Worm (Caenorhabditis elegans) whole organism, early embryonic: ENCODE data around the gene srh-270.

ENCODE experiments used
- B0310.2 ChIP-seq: sonication (generic microtip); optimal IDR thresholded peaks from 2 replicates; lab custom pipeline; 2016; ENCODE audit warnings: mild to moderate bottlenecking, missing genetic modification characterization, missing compliant biosample characterization
- F13C5.2 ChIP-seq: sonication (generic microtip); optimal IDR thresholded peaks from 2 replicates; lab custom pipeline; 2017; ENCODE audit warnings: mild to moderate bottlenecking, missing genetic modification characterization, inconsistent platforms, missing compliant biosample characterization
- aly-1 ChIP-seq: sonication (generic microtip); optimal IDR thresholded peaks from 2 replicates; lab custom pipeline; 2016; ENCODE audit warnings: missing genetic modification characterization, missing compliant biosample characterization
- ama-1 ChIP-seq: fragments of 150-350 bp; optimal IDR thresholded peaks from 2 replicates; lab custom pipeline; 2014
- ceh-13 ChIP-seq: fragments of 200-800 bp; sonication (Bioruptor generic); optimal IDR thresholded peaks from 2 replicates; lab custom pipeline; 2018; ENCODE audit warnings: mild to moderate bottlenecking, missing genetic modification characterization, missing compliant biosample characterization
- ceh-36 ChIP-seq: sonication (generic microtip); optimal IDR thresholded peaks from 2 replicates; lab custom pipeline; 2016; ENCODE audit warnings: missing genetic modification characterization, inconsistent platforms, missing compliant biosample characterization
- ets-7 ChIP-seq: sonication (generic microtip); optimal IDR thresholded peaks from 2 replicates; lab custom pipeline; 2016; ENCODE audit warnings: missing genotype, missing genetic modification characterization, missing compliant biosample characterization
- flt-1 ChIP-seq: fragments of 200-800 bp; sonication (Bioruptor generic); IDR thresholded peaks from 2 replicates; pipeline ENCODE4 v1.3.6; 2022; ENCODE audit warnings: missing genetic modification characterization, missing compliant biosample characterization
- hmbx-1 ChIP-seq: sonication (generic microtip); optimal IDR thresholded peaks from 2 replicates; lab custom pipeline; 2016; ENCODE audit warnings: mild to moderate bottlenecking, missing genetic modification characterization, missing compliant biosample characterization
- hmg-4 ChIP-seq: fragments of 200-800 bp; sonication (Bioruptor generic); optimal IDR thresholded peaks from 2 replicates; lab custom pipeline; 2018; ENCODE audit warnings: mild to moderate bottlenecking, missing genetic modification characterization, missing compliant biosample characterization
- hnd-1 ChIP-seq: sonication (generic microtip); optimal IDR thresholded peaks from 2 replicates; lab custom pipeline; 2016; ENCODE audit warnings: missing genetic modification characterization, missing compliant biosample characterization
- pes-1 ChIP-seq: fragments of 200-800 bp; sonication (Bioruptor generic); IDR thresholded peaks from 2 replicates; pipeline ENCODE4 v1.3.6; 2022; ENCODE audit warnings: missing genetic modification reagents, missing genetic modification characterization, missing compliant biosample characterization
- scrt-1 ChIP-seq: fragments of 200-800 bp; sonication (Bioruptor generic); IDR thresholded peaks from 2 replicates; pipeline ENCODE4 v1.3.6; 2022; ENCODE audit warnings: missing genetic modification characterization, missing compliant biosample characterization
- sea-1 ChIP-seq: fragments of 200-800 bp; sonication (Bioruptor generic); conservative IDR thresholded peaks from 2 replicates; pipeline ENCODE4 v1.3.6; 2022; ENCODE audit warnings: missing genetic modification characterization, missing compliant biosample characterization
- tbx-11 ChIP-seq: fragments of 200-800 bp; sonication (Bioruptor generic); IDR thresholded peaks from 2 replicates; pipeline ENCODE4 v1.3.6; 2022; ENCODE audit warnings: missing genetic modification characterization, missing compliant biosample characterization
- tbx-37 ChIP-seq: fragments of 200-800 bp; sonication (Bioruptor generic); conservative IDR thresholded peaks from 2 replicates; pipeline ENCODE4 v1.3.6; 2022; ENCODE audit warnings: missing genetic modification reagents, missing genetic modification characterization, missing compliant biosample characterization
- tra-4 ChIP-seq: sonication (generic microtip); optimal IDR thresholded peaks from 2 replicates; lab custom pipeline; 2017; ENCODE audit warnings: missing genetic modification characterization, missing compliant biosample characterization

The srh-270 gene

ce11 chrV:2832666-2833065 is 28.7 kb downstream of the srh-270 start, which contains the start of gene srj-50:
Gene srj-50, plus strand, starts transcription at chrV:2832966.
- TF ChIP-seq hmg-4 (GFP tag; lab: Kevin White, UChicago), result no peak
- TF ChIP-seq sea-1 (GFP tag; lab: Robert Waterston, UW), result no peak
- TF ChIP-seq pes-1, result no peak
- no peak for TF ChIP-seq tbx-37 (GFP tag; lab: Robert Waterston, UW)

ce11 chrV:2830817-2831216 is 30.6 kb downstream of the srh-270 start, which contains the start of gene srw-2:
Gene srw-2, plus strand, starts transcription at chrV:2830878.
- TF ChIP-seq pes-1 (no peak), hmg-4 (GFP tag; lab: Kevin White, UChicago) (no peak), aly-1 (tag; lab: Kevin White, UChicago) (no peak), flt-1 (GFP tag; lab: Robert Waterston, UW) (no peak), tbx-37 (GFP tag; lab: Robert Waterston, UW) (no peak), ets-7 (tag; lab: Kevin White, UChicago) (no peak), ama-1 (lab: Kevin White, UChicago) (no peak), sea-1 (GFP tag; lab: Robert Waterston, UW) (no peak), hmbx-1 (tag; lab: Kevin White, UChicago) (no peak), B0310.2 (no peak), ceh-13 (GFP tag; lab: Kevin White, UChicago) (no peak), scrt-1 (no peak), tra-4 (tag; lab: Kevin White, UChicago) (no peak), F13C5.2 (no peak), tbx-11 (no peak), ceh-36 (tag; lab: Kevin White, UChicago) (no peak), hnd-1 (tag; lab: Kevin White, UChicago) (no peak)

DNA sequence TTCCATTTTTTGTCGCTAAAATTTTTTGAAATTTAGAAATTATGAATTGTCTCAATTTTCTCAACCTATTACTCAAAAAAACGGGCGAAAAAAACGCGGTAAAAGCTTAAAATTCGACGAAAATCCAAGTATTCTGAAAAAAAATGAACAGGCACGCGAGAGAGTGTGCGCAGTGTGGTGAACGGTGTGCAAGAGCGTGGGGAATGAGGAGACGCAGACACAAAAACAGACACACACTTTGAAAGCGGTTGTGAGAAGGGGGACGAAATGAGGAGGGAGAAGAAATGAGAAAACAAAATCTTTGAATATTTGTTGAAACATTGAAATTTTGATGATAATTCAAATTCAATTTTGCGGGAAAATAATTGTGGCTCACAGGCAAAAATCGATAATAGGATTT is 34.6 kb downstream of the srh-270 start, which contains the start of gene T03D3.5:
T03D3.5 (minus strand) TSS at position 21 of the 400 bp plus-strand sequence.
- TF ChIP-seq ceh-13 (GFP tag; lab: Kevin White, UChicago), result no peak
- TF ChIP-seq flt-1 (GFP tag; lab: Robert Waterston, UW), result no peak
- no peak for TF ChIP-seq tra-4 (tag; lab: Kevin White, UChicago)
- no peak for TF ChIP-seq scrt-1

- no peak for TF ChIP-seq ama-1 (lab: Kevin White, UChicago)
- no peak for TF ChIP-seq flt-1 (GFP tag; lab: Robert Waterston, UW)
- peak; percentile 88 for TF ChIP-seq ceh-36 (tag; lab: Kevin White, UChicago)
These were observed 35.4 kb downstream of the srh-270 start for ce11 chrV:2825978-2826377.

ce11 chrV:2821618-2822272 is 39.7 kb downstream of the srh-270 start, which contains the start of gene srh-36:
Gene srh-36, minus strand, starts transcription at chrV:2821668.
- TF ChIP-seq tra-4 (tag; lab: Kevin White, UChicago) (no peak), hmg-4 (GFP tag; lab: Kevin White, UChicago) (no peak), hmbx-1 (tag; lab: Kevin White, UChicago) (no peak), ama-1 (lab: Kevin White, UChicago) (no peak), aly-1 (tag; lab: Kevin White, UChicago) (no peak), ceh-13 (GFP tag; lab: Kevin White, UChicago) (no peak), pes-1 (no peak), F13C5.2 (no peak), ets-7 (tag; lab: Kevin White, UChicago) (no peak), ceh-36 (tag; lab: Kevin White, UChicago) (no peak), B0310.2 (no peak), tbx-37 (GFP tag; lab: Robert Waterston, UW) (no peak), scrt-1 (no peak)

ce11 chrV:2818117-2818516 is 43.3 kb downstream of the srh-270 start, which contains the start of gene srt-34:
Gene srt-34, minus strand, starts transcription at chrV:2818217.
- TF ChIP-seq ceh-13 (GFP tag; lab: Kevin White, UChicago) (no peak), tra-4 (tag; lab: Kevin White, UChicago) (no peak), hmbx-1 (tag; lab: Kevin White, UChicago) (no peak), pes-1 (no peak), F13C5.2 (no peak), scrt-1 (no peak), tbx-37 (GFP tag; lab: Robert Waterston, UW) (no peak), ets-7 (tag; lab: Kevin White, UChicago) (no peak), flt-1 (GFP tag; lab: Robert Waterston, UW) (no peak), sea-1 (GFP tag; lab: Robert Waterston, UW) (no peak), ama-1 (lab: Kevin White, UChicago) (no peak)

- TF ChIP-seq pes-1, result no peak
- no peak for TF ChIP-seq tbx-11
- no peak for TF ChIP-seq F13C5.2
- no peak for TF ChIP-seq B0310.2
- TF ChIP-seq scrt-1, result no peak
- no peak for TF ChIP-seq hmbx-1 (tag; lab: Kevin White, UChicago)
- TF ChIP-seq ets-7 (tag; lab: Kevin White, UChicago), result no peak
- no peak for TF ChIP-seq tbx-37 (GFP tag; lab: Robert Waterston, UW)
- no peak for TF ChIP-seq aly-1 (tag; lab: Kevin White, UChicago)
- TF ChIP-seq hnd-1 (tag; lab: Kevin White, UChicago), result no peak
- TF ChIP-seq sea-1 (GFP tag; lab: Robert Waterston, UW), result no peak
- TF ChIP-seq flt-1 (GFP tag; lab: Robert Waterston, UW), result no peak
- no peak for TF ChIP-seq ama-1 (lab: Kevin White, UChicago)
- no peak for TF ChIP-seq tra-4 (tag; lab: Kevin White, UChicago)
These were observed 45.4 kb downstream of the srh-270 start, which contains the start of gene F54E2.5 for ce11 chrV:2815956-2816355. Gene F54E2.5, minus strand, starts transcription at chrV:2816056.
